Fruit fly (Drosophila melanogaster) whole organism, prepupa: ENCODE results near the gene CG7227.
"Not testable (repeated sequence)": the region's sequence is repeated elsewhere in the genome, so short reads cannot be mapped to it uniquely, and the experiment has no call there.

Source experiments
- CG11902 ChIP-seq: fragments of 200-800 bp; sonication (Bioruptor generic); optimal IDR thresholded peaks from 3 replicates; lab custom pipeline; 2016; ENCODE audit warnings: missing biosample characterization, missing genetic modification characterization
- CG15336 ChIP-seq: fragments of 200-800 bp; sonication (Bioruptor generic); IDR thresholded peaks from 2 replicates; pipeline ENCODE4 v1.3.6; 2022; ENCODE audit warnings: missing biosample characterization, missing genetic modification characterization
- CG3032 ChIP-seq: fragments of 200-800 bp; optimal IDR thresholded peaks from 2 replicates; lab custom pipeline; 2019; ENCODE audit warnings: missing biosample characterization, mild to moderate bottlenecking, missing genetic modification characterization, moderate library complexity
- CG3919 ChIP-seq: fragments of 200-800 bp; sonication (Bioruptor generic); optimal IDR thresholded peaks from 3 replicates; lab custom pipeline; 2016; ENCODE audit warnings: missing biosample characterization, missing genetic modification characterization
- CG4318 ChIP-seq: fragments of 200-800 bp; sonication (Bioruptor generic); optimal IDR thresholded peaks from 3 replicates; lab custom pipeline; 2017; ENCODE audit warnings: missing biosample characterization, mild to moderate bottlenecking, missing genetic modification characterization
- CG6163 ChIP-seq: fragments of 200-800 bp; sonication (Bioruptor generic); IDR thresholded peaks from 3 replicates; pipeline ENCODE4 v1.3.6; 2022; ENCODE audit warnings: missing biosample characterization, missing genetic modification characterization
- CG6276 ChIP-seq: fragments of 200-800 bp; sonication (Bioruptor generic); optimal IDR thresholded peaks from 2 replicates; lab custom pipeline; 2017; ENCODE audit warnings: missing biosample characterization, mild to moderate bottlenecking, missing genetic modification characterization
- CG6792 ChIP-seq: fragments of 200-800 bp; sonication (Bioruptor generic); optimal IDR thresholded peaks from 3 replicates; lab custom pipeline; 2016; ENCODE audit warnings: missing biosample characterization, missing genetic modification characterization
- CG6854 ChIP-seq: fragments of 200-800 bp; sonication (Bioruptor generic); optimal IDR thresholded peaks from 2 replicates; lab custom pipeline; 2017; ENCODE audit warnings: missing biosample characterization, mild to moderate bottlenecking, missing genetic modification characterization
- CG8119 ChIP-seq: fragments of 200-800 bp; sonication (Bioruptor generic); IDR thresholded peaks from 3 replicates; pipeline ENCODE4 v1.3.6; 2022; ENCODE audit warnings: missing biosample characterization, missing genetic modification characterization
- CG8632 ChIP-seq: fragments of 200-800 bp; sonication (Bioruptor generic); optimal IDR thresholded peaks from 3 replicates; lab custom pipeline; 2016; ENCODE audit warnings: missing biosample characterization, missing genetic modification characterization
- Eip78C ChIP-seq: fragments of 200-800 bp; sonication (Bioruptor generic); peaks from one replicate; lab custom pipeline; 2016; ENCODE audit warnings: missing biosample characterization, missing genetic modification characterization
- Eip93F ChIP-seq: fragments of 200-800 bp; sonication (Bioruptor generic); optimal IDR thresholded peaks from 2 replicates; lab custom pipeline; 2016; ENCODE audit warnings: missing biosample characterization, mild to moderate bottlenecking, missing genetic modification characterization
- Ets96B ChIP-seq: fragments of 200-800 bp; optimal IDR thresholded peaks from 2 replicates; lab custom pipeline; 2019; ENCODE audit warnings: missing biosample characterization, mild to moderate bottlenecking, missing genetic modification characterization, moderate library complexity
- Lpt ChIP-seq: fragments of 200-800 bp; sonication (Bioruptor generic); optimal IDR thresholded peaks from 3 replicates; lab custom pipeline; 2016; ENCODE audit warnings: missing biosample characterization, missing genetic modification characterization
- Met ChIP-seq: fragments of 200-800 bp; sonication (Bioruptor generic); optimal IDR thresholded peaks from 3 replicates; lab custom pipeline; 2016; ENCODE audit warnings: missing biosample characterization, missing genetic modification characterization
- Smox ChIP-seq: fragments of 200-800 bp; sonication (Bioruptor generic); optimal IDR thresholded peaks from 3 replicates; lab custom pipeline; 2016; ENCODE audit warnings: missing biosample characterization, missing genetic modification characterization
- Sox102F ChIP-seq: fragments of 200-800 bp; sonication (Bioruptor generic); optimal IDR thresholded peaks from 2 replicates; lab custom pipeline; 2016; ENCODE audit warnings: missing biosample characterization, mild to moderate bottlenecking, missing genetic modification characterization
- Sox14 ChIP-seq: fragments of 200-800 bp; sonication (Bioruptor generic); optimal IDR thresholded peaks from 3 replicates; lab custom pipeline; 2016; ENCODE audit warnings: missing biosample characterization, missing genetic modification characterization
- acj6 ChIP-seq: fragments of 200-800 bp; sonication (Bioruptor generic); optimal IDR thresholded peaks from 3 replicates; lab custom pipeline; 2016; ENCODE audit warnings: missing biosample characterization, missing genetic modification characterization
- cyc ChIP-seq: fragments of 200-800 bp; sonication (Bioruptor generic); optimal IDR thresholded peaks from 3 replicates; lab custom pipeline; 2016; ENCODE audit warnings: missing biosample characterization, missing genetic modification characterization
- dsx ChIP-seq: fragments of 200-800 bp; optimal IDR thresholded peaks from 3 replicates; lab custom pipeline; 2019; ENCODE audit warnings: missing biosample characterization, mild to moderate bottlenecking, missing genetic modification characterization, moderate library complexity; ENCODE audit not compliant: poor library complexity, severe bottlenecking
- eg ChIP-seq: fragments of 200-800 bp; sonication (Bioruptor generic); IDR thresholded peaks from 3 replicates; pipeline ENCODE4 v1.3.6; 2022; ENCODE audit warnings: missing biosample characterization, missing genetic modification characterization
- esn ChIP-seq: fragments of 200-800 bp; sonication (Bioruptor generic); optimal IDR thresholded peaks from 2 replicates; lab custom pipeline; 2016; ENCODE audit warnings: missing biosample characterization, mild to moderate bottlenecking, missing genetic modification characterization, moderate library complexity
- fkh ChIP-seq: fragments of 200-800 bp; sonication (Bioruptor generic); optimal IDR thresholded peaks from 3 replicates; lab custom pipeline; 2017; ENCODE audit warnings: missing biosample characterization, mild to moderate bottlenecking, missing genetic modification characterization, moderate library complexity
- lz ChIP-seq: fragments of 200-800 bp; sonication (Bioruptor generic); optimal IDR thresholded peaks from 3 replicates; lab custom pipeline; 2016; ENCODE audit warnings: missing biosample characterization, missing genetic modification characterization
- net ChIP-seq: fragments of 200-800 bp; sonication (Bioruptor generic); optimal IDR thresholded peaks from 3 replicates; lab custom pipeline; 2016; ENCODE audit warnings: missing biosample characterization, missing genetic modification characterization
- salr ChIP-seq, 2 experiments: fragments of 200-800 bp; sonication (Bioruptor generic); optimal IDR thresholded peaks; 3 replicates each; lab custom pipeline; 2016 to 2018; ENCODE audit warnings: missing biosample characterization in 2 of 2, missing genetic modification characterization in 2 of 2, mild to moderate bottlenecking in 1 of 2
- spab ChIP-seq: fragments of 200-800 bp; sonication (Bioruptor generic); optimal IDR thresholded peaks from 2 replicates; lab custom pipeline; 2017; ENCODE audit warnings: missing biosample characterization, mild to moderate bottlenecking, missing genetic modification characterization, missing genetic modification reagents
- ss ChIP-seq, 2 experiments: fragments of 200-800 bp; sonication (Bioruptor generic); optimal IDR thresholded peaks; 2 replicates in 1 of 2; 3 replicates in 1 of 2; lab custom pipeline; 2017 to 2018; ENCODE audit warnings: mild to moderate bottlenecking in 2 of 2, missing biosample characterization in 2 of 2, missing genetic modification characterization in 2 of 2, moderate library complexity in 1 of 2
- svp ChIP-seq: fragments of 200-800 bp; sonication (Bioruptor generic); peaks from one replicate; lab custom pipeline; 2016; ENCODE audit warnings: missing biosample characterization, missing genetic modification characterization
- vri ChIP-seq: fragments of 200-800 bp; sonication (Bioruptor generic); optimal IDR thresholded peaks from 3 replicates; lab custom pipeline; 2016; ENCODE audit warnings: missing biosample characterization, mild to moderate bottlenecking, missing genetic modification characterization

The CG7227 gene

dm6 chr2L:7984889-7985514 lies 12.9 kb downstream of the CG7227 start (continued):
- peak; percentile 35 for TF ChIP-seq CG6276
- TF ChIP-seq acj6 (GFP tag; lab: Kevin White, UChicago): peak; percentile 64
- peak; percentile 90 for TF ChIP-seq svp (GFP tag; lab: Kevin White, UChicago)
- peak; percentile 77; the same call in 2 of the 3 replicates for TF ChIP-seq CG6163
- TF ChIP-seq Ets96B (tag; lab: Kevin White, UChicago): peak; percentile 53
- peak; percentile 66 for TF ChIP-seq Sox102F
- TF ChIP-seq CG6854 (GFP tag; lab: Kevin White, UChicago): peak; percentile 42
- TF ChIP-seq CG11902 (GFP tag; lab: Kevin White, UChicago): peak; percentile 27
- TF ChIP-seq CG3032: peak; percentile 50
- TF ChIP-seq CG15336 (GFP tag; lab: Robert Waterston, UW): peak; percentile 65
- peak; percentile 43 for TF ChIP-seq Lpt
- peak; percentile 34 to 58 for TF ChIP-seq ss (GFP tag; optimal IDR thresholded peaks at IDR 0.05; lab: Kevin White, UChicago)
- peak; percentile 69 for TF ChIP-seq CG6792
- no peak for TF ChIP-seq eg (GFP tag; lab: Robert Waterston, UW)
- peak; percentile 73 for TF ChIP-seq Sox14 (GFP tag; lab: Kevin White, UChicago)
- peak; percentile 64 for TF ChIP-seq Met (GFP tag; lab: Kevin White, UChicago)
- TF ChIP-seq CG4318 (GFP tag; lab: Kevin White, UChicago): peak; percentile 15
- TF ChIP-seq Eip78C (GFP tag; lab: Kevin White, UChicago): peak; percentile 93

- TF ChIP-seq salr (GFP tag; optimal IDR thresholded peaks at IDR 0.05; lab: Kevin White, UChicago) (no peak), eg (GFP tag; lab: Robert Waterston, UW) (peak; percentile 50; the same call in 2 of the 3 replicates), dsx (peak; percentile 46), esn (GFP tag; lab: Kevin White, UChicago) (no peak), CG8119 (peak; percentile 23; the same call in 2 of the 3 replicates), Eip93F (no peak), CG3919 (GFP tag; lab: Kevin White, UChicago) (peak; percentile 43), cyc (GFP tag; lab: Kevin White, UChicago) (peak; percentile 4), lz (GFP tag; lab: Kevin White, UChicago) (no peak), vri (GFP tag; lab: Kevin White, UChicago) (peak; percentile 17), CG15336 (GFP tag; lab: Robert Waterston, UW) (peak; percentile 39; the same call in 1 of the 2 replicates), Eip78C (GFP tag; lab: Kevin White, UChicago) (peak; percentile 75), svp (GFP tag; lab: Kevin White, UChicago) (peak; percentile 56), spab (GFP tag; lab: Kevin White, UChicago) (no peak), ss (GFP tag; optimal IDR thresholded peaks at IDR 0.05; lab: Kevin White, UChicago) (peak in 1 of 2 experiments; percentile 9), Sox14 (GFP tag; lab: Kevin White, UChicago) (peak; percentile 7), Smox (GFP tag; lab: Kevin White, UChicago) (no peak), net (peak; percentile 33)
These were observed 13.7 kb downstream of the CG7227 start, which contains the start of gene Snoo for dm6 chr2L:7984059-7984800. Snoo (minus strand) TSS chr2L:7984196.

dm6 chr2L:7983646-7984045 lies 14.3 kb downstream of the CG7227 start, which contains the start of gene CG7231:
CG7231 (plus strand) TSS chr2L:7983946.
- TF ChIP-seq CG3919, Eip78C, acj6 (GFP tag; lab: Kevin White, UChicago): not testable (repeated sequence)

- TF ChIP-seq ss (GFP tag; optimal IDR thresholded peaks at IDR 0.05; lab: Kevin White, UChicago) (peak; percentile 9 to 63), CG8632 (GFP tag; lab: Kevin White, UChicago) (no peak), dsx (peak; percentile 11), svp (GFP tag; lab: Kevin White, UChicago) (peak; percentile 31), fkh (GFP tag; lab: Kevin White, UChicago) (peak; percentile 19), vri (GFP tag; lab: Kevin White, UChicago) (no peak), Eip78C (GFP tag; lab: Kevin White, UChicago) (peak; percentile 24), Sox14 (GFP tag; lab: Kevin White, UChicago) (peak; percentile 52), eg (GFP tag; lab: Robert Waterston, UW) (peak; percentile 45; the same call in 1 of the 3 replicates)
These were observed 21.2 kb downstream of the CG7227 start for dm6 chr2L:7976738-7977137.
